Fruit fly (Drosophila melanogaster) whole organism, embryonic: ENCODE measurements around the gene Son.

Experiments
- CG10565 ChIP-seq: fragments of 200-800 bp; sonication (Bioruptor generic); optimal IDR thresholded peaks from 3 replicates; lab custom pipeline; 2016; ENCODE audit warnings: missing biosample characterization, mild to moderate bottlenecking, missing genetic modification characterization
- CG11398 ChIP-seq: fragments of 200-800 bp; sonication (Bioruptor generic); optimal IDR thresholded peaks from 2 replicates; lab custom pipeline; 2016; ENCODE audit warnings: missing biosample characterization, missing genetic modification characterization
- CG12391 ChIP-seq: fragments of 200-800 bp; sonication (Bioruptor generic); optimal IDR thresholded peaks from 3 replicates; lab custom pipeline; 2018; ENCODE audit warnings: missing biosample characterization, mild to moderate bottlenecking, missing genetic modification characterization, moderate library complexity
- CG12769 ChIP-seq: fragments of 200-800 bp; sonication (Bioruptor generic); optimal IDR thresholded peaks from 2 replicates; lab custom pipeline; 2019; ENCODE audit warnings: missing biosample characterization, mild to moderate bottlenecking, missing genetic modification characterization, moderate library complexity
- CG13296 ChIP-seq: fragments of 200-800 bp; sonication (Bioruptor generic); optimal IDR thresholded peaks from 3 replicates; lab custom pipeline; 2018; ENCODE audit warnings: missing biosample characterization, mild to moderate bottlenecking, missing genetic modification characterization
- CG1602 ChIP-seq: fragments of 200-800 bp; sonication (Bioruptor generic); optimal IDR thresholded peaks from 3 replicates; lab custom pipeline; 2016; ENCODE audit warnings: missing biosample characterization, missing genetic modification characterization
- CG16863 ChIP-seq: fragments of 200-800 bp; sonication (Bioruptor generic); optimal IDR thresholded peaks from 3 replicates; lab custom pipeline; 2016; ENCODE audit warnings: missing biosample characterization, missing genetic modification characterization
- CG17802 ChIP-seq: fragments of 200-800 bp; sonication (Bioruptor generic); optimal IDR thresholded peaks from 2 replicates; lab custom pipeline; 2018; ENCODE audit warnings: missing biosample characterization, mild to moderate bottlenecking, missing genetic modification characterization, moderate library complexity
- CG1792 ChIP-seq: fragments of 200-800 bp; sonication (Bioruptor generic); optimal IDR thresholded peaks from 2 replicates; lab custom pipeline; 2016; ENCODE audit warnings: missing biosample characterization, missing genetic modification characterization
- CG1832 ChIP-seq: fragments of 200-800 bp; sonication (Bioruptor generic); optimal IDR thresholded peaks from 2 replicates; lab custom pipeline; 2017; ENCODE audit warnings: missing biosample characterization, mild to moderate bottlenecking, missing genetic modification characterization, inconsistent platforms
- CG30020 ChIP-seq: fragments of 200-800 bp; optimal IDR thresholded peaks from 2 replicates; lab custom pipeline; 2019; ENCODE audit warnings: missing biosample characterization, mild to moderate bottlenecking, missing genetic modification characterization, moderate library complexity
- CG33213 ChIP-seq: fragments of 200-800 bp; sonication (Bioruptor generic); optimal IDR thresholded peaks from 3 replicates; lab custom pipeline; 2016; ENCODE audit warnings: missing biosample characterization, missing genetic modification characterization
- CG4360 ChIP-seq: fragments of 200-800 bp; sonication (Bioruptor generic); IDR thresholded peaks from 2 replicates; pipeline ENCODE4 v1.3.6; 2022; ENCODE audit warnings: missing biosample characterization, missing genetic modification characterization
- CG6254 ChIP-seq: fragments of 200-800 bp; sonication (Bioruptor generic); optimal IDR thresholded peaks from 3 replicates; lab custom pipeline; 2017; ENCODE audit warnings: mild to moderate bottlenecking, missing biosample characterization, missing genetic modification reagents, missing genetic modification characterization
- CG6791 ChIP-seq: fragments of 200-800 bp; sonication (Bioruptor generic); IDR thresholded peaks from 3 replicates; pipeline ENCODE4 v1.3.6; 2022; ENCODE audit warnings: missing biosample characterization, missing genetic modification characterization; ENCODE audit not compliant: partially characterized antibody
- CG7556 ChIP-seq: fragments of 200-800 bp; sonication (Bioruptor generic); optimal IDR thresholded peaks from 2 replicates; lab custom pipeline; 2017; ENCODE audit warnings: missing biosample characterization, mild to moderate bottlenecking, missing genetic modification characterization
- CG8281 ChIP-seq: fragments of 200-800 bp; sonication (Bioruptor generic); optimal IDR thresholded peaks from 2 replicates; lab custom pipeline; 2018; ENCODE audit warnings: missing biosample characterization, mild to moderate bottlenecking, missing genetic modification characterization, moderate library complexity
- Chrac-16 ChIP-seq: fragments of 200-800 bp; sonication (Bioruptor generic); optimal IDR thresholded peaks from 3 replicates; lab custom pipeline; 2016; ENCODE audit warnings: missing biosample characterization, missing genetic modification characterization
- Deaf1 ChIP-seq: fragments of 200-800 bp; optimal IDR thresholded peaks from 3 replicates; lab custom pipeline; 2019; ENCODE audit warnings: missing biosample characterization, mild to moderate bottlenecking, missing genetic modification characterization, moderate library complexity
- Doc3 ChIP-seq: fragments of 200-800 bp; sonication (Bioruptor generic); IDR thresholded peaks from 3 replicates; pipeline ENCODE4 v1.3.6; 2022; ENCODE audit warnings: missing biosample characterization, missing genetic modification characterization; ENCODE audit not compliant: partially characterized antibody
- H2.0 ChIP-seq: fragments of 200-800 bp; sonication (Bioruptor generic); IDR thresholded peaks from 2 replicates; pipeline ENCODE4 v1.3.6; 2022; ENCODE audit warnings: missing biosample characterization, missing genetic modification characterization
- HLH54F ChIP-seq: fragments of 200-800 bp; sonication (Bioruptor generic); optimal IDR thresholded peaks from 3 replicates; lab custom pipeline; 2016; ENCODE audit warnings: missing biosample characterization, missing genetic modification characterization
- HLHmδ ChIP-seq: fragments of 200-800 bp; sonication (Bioruptor generic); optimal IDR thresholded peaks from 2 replicates; lab custom pipeline; 2018; ENCODE audit warnings: missing biosample characterization, mild to moderate bottlenecking, missing genetic modification characterization, moderate library complexity
- Hr51 ChIP-seq, 2 experiments: fragments of 200-800 bp; sonication (Bioruptor generic); optimal IDR thresholded peaks; 2 replicates in 1 of 2; 3 replicates in 1 of 2; lab custom pipeline; 2016 to 2018; ENCODE audit warnings: missing biosample characterization in 2 of 2, missing genetic modification characterization in 2 of 2, mild to moderate bottlenecking in 1 of 2, moderate library complexity in 1 of 2
- Max ChIP-seq: fragments of 200-800 bp; sonication (Bioruptor generic); optimal IDR thresholded peaks from 2 replicates; lab custom pipeline; 2016; ENCODE audit warnings: missing biosample characterization, mild to moderate bottlenecking, missing genetic modification characterization
- NC2β ChIP-seq: fragments of 200-800 bp; sonication (Bioruptor generic); optimal IDR thresholded peaks from 2 replicates; lab custom pipeline; 2016; ENCODE audit warnings: missing biosample characterization, missing genetic modification characterization
- Nf-YB ChIP-seq: fragments of 200-800 bp; sonication (Bioruptor generic); optimal IDR thresholded peaks from 3 replicates; lab custom pipeline; 2019; ENCODE audit warnings: missing biosample characterization, mild to moderate bottlenecking, missing genetic modification characterization, moderate library complexity
- Sry-δ ChIP-seq: fragments of 200-800 bp; sonication (Bioruptor generic); optimal IDR thresholded peaks from 2 replicates; lab custom pipeline; 2016; ENCODE audit warnings: missing biosample characterization, missing genetic modification characterization
- Tbp ChIP-seq: fragments of >200 bp; optimal IDR thresholded peaks from 2 replicates; lab custom pipeline; 2018; ENCODE audit warnings: missing biosample characterization, missing genetic modification characterization
- bigmax ChIP-seq: fragments of 200-800 bp; sonication (Bioruptor generic); optimal IDR thresholded peaks from 2 replicates; lab custom pipeline; 2018; ENCODE audit warnings: missing biosample characterization, mild to moderate bottlenecking, missing genetic modification characterization
- caup ChIP-seq: fragments of 200-800 bp; sonication (Bioruptor generic); optimal IDR thresholded peaks from 3 replicates; lab custom pipeline; 2017; ENCODE audit warnings: missing biosample characterization, mild to moderate bottlenecking, missing genetic modification characterization, moderate library complexity; ENCODE audit not compliant: severe bottlenecking
- chinmo ChIP-seq: fragments of 200-800 bp; sonication (Bioruptor generic); IDR thresholded peaks from 4 replicates; pipeline ENCODE4 v1.3.6; 2022; ENCODE audit warnings: missing biosample characterization, missing genetic modification characterization; ENCODE audit not compliant: partially characterized antibody
- danr ChIP-seq: fragments of 200-800 bp; sonication (Bioruptor generic); IDR thresholded peaks from 2 replicates; pipeline ENCODE4 v1.3.6; 2022; ENCODE audit warnings: missing biosample characterization, missing genetic modification characterization
- ewg ChIP-seq: fragments of 200-800 bp; sonication (Bioruptor generic); optimal IDR thresholded peaks from 3 replicates; lab custom pipeline; 2017; ENCODE audit warnings: mild to moderate bottlenecking, missing biosample characterization, missing genetic modification reagents, missing genetic modification characterization
- fd96Cb ChIP-seq: fragments of 200-800 bp; sonication (Bioruptor generic); optimal IDR thresholded peaks from 2 replicates; lab custom pipeline; 2018; ENCODE audit warnings: missing biosample characterization, mild to moderate bottlenecking, missing genetic modification characterization, moderate library complexity
- gt ChIP-seq: fragments of 200-800 bp; sonication (Bioruptor generic); IDR thresholded peaks from 2 replicates; pipeline ENCODE4 v1.3.6; 2022; ENCODE audit warnings: missing biosample characterization, missing genetic modification characterization
- ham ChIP-seq: fragments of 200-800 bp; sonication (Bioruptor generic); IDR thresholded peaks from 2 replicates; pipeline ENCODE4 v1.3.6; 2022; ENCODE audit warnings: missing biosample characterization, missing genetic modification characterization
- hkb ChIP-seq, 2 experiments: fragments of 200-800 bp in 1 of 2; fragments of >200 bp in 1 of 2; sonication (Bioruptor generic) in 1 of 2; IDR thresholded peaks in 1 of 2; optimal IDR thresholded peaks in 1 of 2; 2 replicates each; pipeline versions ENCODE4 v1.3.6 to Lab custom; 2017 to 2022; ENCODE audit warnings: missing biosample characterization in 1 of 2, missing genetic modification characterization in 1 of 2
- onecut ChIP-seq: fragments of 200-800 bp; sonication (Bioruptor generic); IDR thresholded peaks from 2 replicates; pipeline ENCODE4 v1.3.6; 2022; ENCODE audit warnings: missing biosample characterization, missing genetic modification characterization
- pum ChIP-seq: fragments of 200-800 bp; sonication (Bioruptor generic); optimal IDR thresholded peaks from 2 replicates; lab custom pipeline; 2016; ENCODE audit warnings: missing biosample characterization, missing genetic modification characterization
- seq ChIP-seq: fragments of 200-800 bp; sonication (Bioruptor generic); IDR thresholded peaks from 2 replicates; pipeline ENCODE4 v1.3.6; 2022; ENCODE audit warnings: missing biosample characterization, missing genetic modification characterization
- slp2 ChIP-seq: fragments of 200-800 bp; sonication (Bioruptor generic); optimal IDR thresholded peaks from 2 replicates; lab custom pipeline; 2016; ENCODE audit warnings: missing biosample characterization, missing genetic modification characterization
- stwl ChIP-seq: fragments of 200-800 bp; sonication (Bioruptor generic); optimal IDR thresholded peaks from 3 replicates; lab custom pipeline; 2018; ENCODE audit warnings: missing biosample characterization, mild to moderate bottlenecking, missing genetic modification characterization, moderate library complexity
- tin ChIP-seq: fragments of 200-800 bp; sonication (Bioruptor generic); optimal IDR thresholded peaks from 3 replicates; lab custom pipeline; 2016; ENCODE audit warnings: missing biosample characterization, missing genetic modification characterization
- unpg ChIP-seq: fragments of 200-800 bp; sonication (Bioruptor generic); optimal IDR thresholded peaks from 3 replicates; lab custom pipeline; 2018; ENCODE audit warnings: missing biosample characterization, mild to moderate bottlenecking, missing genetic modification characterization, moderate library complexity
- vfl ChIP-seq: fragments of 200-800 bp; sonication (Bioruptor generic); optimal IDR thresholded peaks from 2 replicates; lab custom pipeline; 2016; ENCODE audit warnings: missing biosample characterization, missing genetic modification characterization
- vnd ChIP-seq: fragments of 200-800 bp; sonication (Bioruptor generic); IDR thresholded peaks from 3 replicates; pipeline ENCODE4 v1.3.6; 2022; ENCODE audit warnings: missing biosample characterization, missing genetic modification characterization; ENCODE audit not compliant: partially characterized antibody

Gene Son

dm6 chr3R:9573812-9574587, 3.8 kb upstream of the Son start, which contains the start of gene CG9399 (continued):
- TF ChIP-seq NC2β (GFP tag; lab: Kevin White, UChicago): peak; percentile 88
- peak; percentile 97 for TF ChIP-seq Max (GFP tag; lab: Kevin White, UChicago)
- peak; percentile 96 to 98 for TF ChIP-seq Hr51 (GFP tag; optimal IDR thresholded peaks at IDR 0.05; lab: Kevin White, UChicago)
- TF ChIP-seq CG1832: no peak
- TF ChIP-seq slp2 (GFP tag; lab: Kevin White, UChicago): peak; percentile 90
- peak; percentile 98 for TF ChIP-seq Chrac-16 (GFP tag; lab: Kevin White, UChicago)
- peak; percentile 96 for TF ChIP-seq fd96Cb (tag; lab: Kevin White, UChicago)
- TF ChIP-seq danr (GFP tag; lab: Robert Waterston, UW): peak; percentile 94
- TF ChIP-seq H2.0 (GFP tag; lab: Robert Waterston, UW): peak; percentile 98
- peak; percentile 73 for TF ChIP-seq Sry-δ (GFP tag; lab: Kevin White, UChicago)
- TF ChIP-seq ham (GFP tag; lab: Robert Waterston, UW): peak; percentile 88
- peak; percentile 83 for TF ChIP-seq stwl
- peak; percentile 95 for TF ChIP-seq caup (GFP tag; lab: Kevin White, UChicago)
- TF ChIP-seq CG4360 (GFP tag; lab: Robert Waterston, UW): peak; percentile 86
- peak; percentile 42; the same call in 1 of the 3 replicates for TF ChIP-seq CG6791
- TF ChIP-seq CG8281 (tag; lab: Kevin White, UChicago): peak; percentile 84
- peak; percentile 90 for TF ChIP-seq CG33213 (GFP tag; lab: Kevin White, UChicago)
- TF ChIP-seq CG1792 (GFP tag; lab: Kevin White, UChicago): peak; percentile 84
- peak; percentile 95 for TF ChIP-seq HLH54F
- TF ChIP-seq CG12769: peak; percentile 86
- peak; percentile 84 for TF ChIP-seq CG17802 (tag; lab: Kevin White, UChicago)
- TF ChIP-seq vnd (GFP tag; lab: Robert Waterston, UW): peak; percentile 51
- TF ChIP-seq CG1602 (GFP tag; lab: Kevin White, UChicago): peak; percentile 99
- TF ChIP-seq gt (GFP tag; lab: Robert Waterston, UW): peak; percentile 96
- peak; percentile 96 for TF ChIP-seq seq (GFP tag; lab: Robert Waterston, UW)
- peak; percentile 98 for TF ChIP-seq tin (GFP tag; lab: Kevin White, UChicago)
- TF ChIP-seq HLHmδ (GFP tag; lab: Kevin White, UChicago): no peak
- peak; percentile 73 for TF ChIP-seq Deaf1 (tag; lab: Kevin White, UChicago)
- TF ChIP-seq CG30020: peak; percentile 85
- peak; percentile 93 for TF ChIP-seq CG6254 (GFP tag; lab: Kevin White, UChicago)
- peak; percentile 93 for TF ChIP-seq CG16863 (GFP tag; lab: Kevin White, UChicago)
- TF ChIP-seq bigmax (GFP tag; lab: Kevin White, UChicago): peak; percentile 71
- TF ChIP-seq CG13296: peak; percentile 93
- TF ChIP-seq Doc3 (GFP tag; lab: Robert Waterston, UW): 0 out of 3 replicates have a peak, but pooled peaks have one; percentile 43
- peak; percentile 86 for TF ChIP-seq Nf-YB
- peak; percentile 89 for TF ChIP-seq onecut (GFP tag; lab: Robert Waterston, UW)
- peak; percentile 99 for TF ChIP-seq CG12391 (tag; lab: Kevin White, UChicago)
- TF ChIP-seq ewg (GFP tag; lab: Kevin White, UChicago): peak; percentile 95
- TF ChIP-seq CG10565 (GFP tag; lab: Kevin White, UChicago): peak; percentile 81
- 0 out of 4 replicates have a peak, but pooled peaks have one; percentile 57 for TF ChIP-seq chinmo (GFP tag; lab: Robert Waterston, UW)
- peak; percentile 91 for TF ChIP-seq pum (GFP tag; lab: Kevin White, UChicago)
- peak; percentile 68 for TF ChIP-seq Tbp (GFP tag; lab: Kevin White, UChicago)
- no peak for TF ChIP-seq hkb (optimal IDR thresholded peaks at IDR 0.05; lab: Kevin White, UChicago)
- TF ChIP-seq hkb (GFP tag; IDR thresholded peaks at IDR 0.05; lab: Robert Waterston, UW): peak; percentile 98
- peak; percentile 98 for TF ChIP-seq unpg (GFP tag; lab: Kevin White, UChicago)
- peak; percentile 94 for TF ChIP-seq vfl (GFP tag; lab: Kevin White, UChicago)
- TF ChIP-seq CG7556 (GFP tag; lab: Kevin White, UChicago): peak; percentile 97
- TF ChIP-seq CG11398 (GFP tag; lab: Kevin White, UChicago): peak; percentile 74
